Fruit fly (Drosophila melanogaster) whole organism, embryonic: ENCODE measurements around the gene mxt.
A peak's percentile ranks its signal among the peaks of the same experiment; 100 is the strongest.

Source experiments
- Antp ChIP-seq: fragments of 200-800 bp; sonication (Bioruptor generic); optimal IDR thresholded peaks from 3 replicates; lab custom pipeline; 2016; ENCODE audit warnings: missing biosample characterization, missing genetic modification characterization
- Blimp-1 ChIP-seq: fragments of 200-800 bp; sonication (Bioruptor generic); optimal IDR thresholded peaks from 3 replicates; lab custom pipeline; 2018; ENCODE audit warnings: missing biosample characterization, missing genetic modification characterization, mild to moderate bottlenecking, moderate library complexity, missing genetic modification reagents
- CG10543 ChIP-seq: fragments of 200-800 bp; sonication (Bioruptor generic); optimal IDR thresholded peaks from 3 replicates; lab custom pipeline; 2017; ENCODE audit warnings: missing biosample characterization, mild to moderate bottlenecking, missing genetic modification characterization, moderate library complexity
- CG1233 ChIP-seq: fragments of 200-800 bp; sonication (Bioruptor generic); optimal IDR thresholded peaks from 4 replicates; lab custom pipeline; 2018; ENCODE audit warnings: missing biosample characterization, mild to moderate bottlenecking, missing genetic modification characterization
- CG15696 ChIP-seq: fragments of 200-800 bp; sonication (Bioruptor generic); optimal IDR thresholded peaks from 2 replicates; lab custom pipeline; 2019; ENCODE audit warnings: missing biosample characterization, mild to moderate bottlenecking, missing genetic modification characterization, moderate library complexity
- CG17328 ChIP-seq: fragments of 200-800 bp; sonication (Bioruptor generic); IDR thresholded peaks from 2 replicates; pipeline ENCODE4 v1.3.6; 2022; ENCODE audit warnings: missing biosample characterization, missing genetic modification characterization
- CG2199 ChIP-seq: fragments of 200-800 bp; sonication (Bioruptor generic); IDR thresholded peaks from 3 replicates; pipeline ENCODE4 v1.3.6; 2022; ENCODE audit warnings: missing biosample characterization, missing genetic modification characterization
- CG32532 ChIP-seq: fragments of 200-800 bp; sonication (Bioruptor generic); IDR thresholded peaks from 2 replicates; pipeline ENCODE4 v1.3.6; 2022; ENCODE audit warnings: missing biosample characterization, missing genetic modification characterization
- CG5180 ChIP-seq: fragments of 200-800 bp; sonication (Bioruptor generic); optimal IDR thresholded peaks from 3 replicates; lab custom pipeline; 2017; ENCODE audit warnings: missing biosample characterization, missing genetic modification characterization, mild to moderate bottlenecking, moderate library complexity, missing genetic modification reagents
- CG5953 ChIP-seq: fragments of 200-800 bp; sonication (Bioruptor generic); IDR thresholded peaks from 2 replicates; pipeline ENCODE4 v1.3.6; 2022; ENCODE audit warnings: missing biosample characterization, missing genetic modification characterization
- CG7556 ChIP-seq: fragments of 200-800 bp; sonication (Bioruptor generic); optimal IDR thresholded peaks from 2 replicates; lab custom pipeline; 2017; ENCODE audit warnings: missing biosample characterization, mild to moderate bottlenecking, missing genetic modification characterization
- CG7987 ChIP-seq: fragments of 200-800 bp; sonication (Bioruptor generic); optimal IDR thresholded peaks from 2 replicates; lab custom pipeline; 2018; ENCODE audit warnings: missing biosample characterization, mild to moderate bottlenecking, missing genetic modification characterization, moderate library complexity
- CG8281 ChIP-seq: fragments of 200-800 bp; sonication (Bioruptor generic); optimal IDR thresholded peaks from 2 replicates; lab custom pipeline; 2018; ENCODE audit warnings: missing biosample characterization, mild to moderate bottlenecking, missing genetic modification characterization, moderate library complexity
- CTCF ChIP-seq: fragments of 200-800 bp; sonication (Bioruptor generic); optimal IDR thresholded peaks from 2 replicates; lab custom pipeline; 2017; ENCODE audit warnings: missing biosample characterization, mild to moderate bottlenecking, missing genetic modification characterization, moderate library complexity
- Dfd ChIP-seq, 2 experiments: fragments of >200 bp; optimal IDR thresholded peaks; 2 replicates each; lab custom pipeline; 2017; ENCODE audit warnings: missing biosample characterization in 2 of 2, missing genetic modification characterization in 2 of 2
- ERR ChIP-seq: fragments of 200-800 bp; sonication (Bioruptor generic); optimal IDR thresholded peaks from 2 replicates; lab custom pipeline; 2016; ENCODE audit warnings: missing biosample characterization, missing genetic modification characterization
- Ets65A ChIP-seq: fragments of 200-800 bp; sonication (Bioruptor generic); peaks from one replicate; lab custom pipeline; 2016; ENCODE audit warnings: missing biosample characterization, missing genetic modification characterization
- Fer1 ChIP-seq: fragments of 200-800 bp; sonication (Bioruptor generic); optimal IDR thresholded peaks from 2 replicates; lab custom pipeline; 2017; ENCODE audit warnings: missing biosample characterization, mild to moderate bottlenecking, missing genetic modification characterization
- Gsc ChIP-seq: fragments of 200-800 bp; sonication (Bioruptor generic); IDR thresholded peaks from 2 replicates; pipeline ENCODE4 v1.3.6; 2022; ENCODE audit warnings: missing biosample characterization, missing genetic modification characterization
- HmgD ChIP-seq: fragments of 200-800 bp; sonication (Bioruptor generic); optimal IDR thresholded peaks from 3 replicates; lab custom pipeline; 2016; ENCODE audit warnings: missing biosample characterization, missing genetic modification characterization
- Med ChIP-seq: fragments of 200-800 bp; sonication (Bioruptor generic); peaks from one replicate; lab custom pipeline; 2016; ENCODE audit warnings: missing biosample characterization, missing genetic modification characterization, mild to moderate bottlenecking, inconsistent platforms, moderate library complexity
- NK7.1 ChIP-seq: fragments of 200-800 bp; sonication (Bioruptor generic); optimal IDR thresholded peaks from 3 replicates; lab custom pipeline; 2016; ENCODE audit warnings: missing biosample characterization, missing genetic modification characterization
- Nf-YA ChIP-seq: fragments of 200-800 bp; sonication (Bioruptor generic); IDR thresholded peaks from 2 replicates; pipeline ENCODE4 v1.3.6; 2022; ENCODE audit warnings: missing biosample characterization, missing genetic modification characterization
- Pdp1 ChIP-seq, 2 experiments: fragments of 200-800 bp; sonication (Bioruptor generic); optimal IDR thresholded peaks; 3 replicates each; lab custom pipeline; 2016; ENCODE audit warnings: missing biosample characterization in 2 of 2, missing genetic modification characterization in 2 of 2, mild to moderate bottlenecking in 1 of 2, moderate library complexity in 1 of 2
- Sox102F ChIP-seq: fragments of 200-800 bp; sonication (Bioruptor generic); optimal IDR thresholded peaks from 2 replicates; lab custom pipeline; 2018; ENCODE audit warnings: missing biosample characterization, mild to moderate bottlenecking, missing genetic modification characterization, moderate library complexity
- abd-A ChIP-seq: fragments of 200-800 bp; sonication (Bioruptor generic); optimal IDR thresholded peaks from 3 replicates; lab custom pipeline; 2019; ENCODE audit warnings: missing biosample characterization, mild to moderate bottlenecking, missing genetic modification characterization, moderate library complexity
- amos ChIP-seq: fragments of 200-800 bp; sonication (Bioruptor generic); IDR thresholded peaks from 2 replicates; pipeline ENCODE4 v1.3.6; 2022; ENCODE audit warnings: missing biosample characterization, missing genetic modification characterization; ENCODE audit not compliant: partially characterized antibody
- bbx ChIP-seq: fragments of 200-800 bp; sonication (Bioruptor generic); IDR thresholded peaks from 2 replicates; pipeline ENCODE4 v1.3.6; 2022; ENCODE audit warnings: missing biosample characterization, missing genetic modification characterization; ENCODE audit not compliant: partially characterized antibody
- bcd ChIP-seq: fragments of 200-800 bp; sonication (Bioruptor generic); optimal IDR thresholded peaks from 2 replicates; lab custom pipeline; 2017; ENCODE audit warnings: missing biosample characterization, mild to moderate bottlenecking, missing genetic modification characterization
- chinmo ChIP-seq: fragments of 200-800 bp; sonication (Bioruptor generic); IDR thresholded peaks from 4 replicates; pipeline ENCODE4 v1.3.6; 2022; ENCODE audit warnings: missing biosample characterization, missing genetic modification characterization; ENCODE audit not compliant: partially characterized antibody
- cwo ChIP-seq: fragments of 200-800 bp; sonication (Bioruptor generic); optimal IDR thresholded peaks from 3 replicates; lab custom pipeline; 2017; ENCODE audit warnings: missing biosample characterization, missing genetic modification characterization, mild to moderate bottlenecking, moderate library complexity, missing genetic modification reagents
- ems ChIP-seq: fragments of 200-800 bp; sonication (Bioruptor generic); optimal IDR thresholded peaks from 3 replicates; lab custom pipeline; 2016; ENCODE audit warnings: missing biosample characterization, missing genetic modification characterization
- ewg ChIP-seq: fragments of 200-800 bp; sonication (Bioruptor generic); optimal IDR thresholded peaks from 3 replicates; lab custom pipeline; 2017; ENCODE audit warnings: mild to moderate bottlenecking, missing biosample characterization, missing genetic modification reagents, missing genetic modification characterization
- gro ChIP-seq: fragments of 200-800 bp; sonication (Bioruptor generic); optimal IDR thresholded peaks from 2 replicates; lab custom pipeline; 2016; ENCODE audit warnings: missing biosample characterization, missing genetic modification characterization
- hb ChIP-seq: fragments of 200-800 bp; sonication (Bioruptor generic); IDR thresholded peaks from 3 replicates; pipeline ENCODE4 v1.3.6; 2022; ENCODE audit warnings: missing biosample characterization, missing genetic modification characterization; ENCODE audit not compliant: partially characterized antibody
- kni ChIP-seq: fragments of 200-800 bp; sonication (Bioruptor generic); optimal IDR thresholded peaks from 3 replicates; lab custom pipeline; 2017; ENCODE audit warnings: mild to moderate bottlenecking, missing biosample characterization, missing genetic modification reagents, missing genetic modification characterization
- oc ChIP-seq: fragments of 200-800 bp; sonication (Bioruptor generic); optimal IDR thresholded peaks from 2 replicates; lab custom pipeline; 2018; ENCODE audit warnings: missing biosample characterization, mild to moderate bottlenecking, missing genetic modification characterization, moderate library complexity
- odd ChIP-seq: fragments of 200-800 bp; sonication (Bioruptor generic); optimal IDR thresholded peaks from 2 replicates; lab custom pipeline; 2017; ENCODE audit warnings: missing biosample characterization, mild to moderate bottlenecking, missing genetic modification characterization
- otp ChIP-seq: fragments of 200-800 bp; sonication (Bioruptor generic); IDR thresholded peaks from 3 replicates; pipeline ENCODE4, ENCODE4 v1.3.6; 2022; ENCODE audit warnings: missing biosample characterization, missing genetic modification characterization
- pan ChIP-seq, 4 experiments: fragments of >200 bp in 3 of 4; fragments of 200-800 bp in 1 of 4; sonication (Bioruptor generic) in 1 of 4; optimal IDR thresholded peaks in 3 of 4; IDR thresholded peaks in 1 of 4; 2 replicates each; pipeline versions ENCODE4 v1.3.6 to Lab custom; 2017 to 2022; ENCODE audit warnings: missing biosample characterization in 2 of 4, missing genetic modification characterization in 2 of 4, mixed read lengths in 1 of 4
- pb ChIP-seq: fragments of 200-800 bp; sonication (Bioruptor generic); optimal IDR thresholded peaks from 3 replicates; lab custom pipeline; 2016; ENCODE audit warnings: missing biosample characterization, missing genetic modification characterization
- pros ChIP-seq: fragments of 200-800 bp; sonication (Bioruptor generic); optimal IDR thresholded peaks from 3 replicates; lab custom pipeline; 2019; ENCODE audit warnings: missing biosample characterization, mild to moderate bottlenecking, missing genetic modification characterization, moderate library complexity
- sens ChIP-seq: fragments of 200-800 bp; sonication (Bioruptor generic); peaks from one replicate; lab custom pipeline; 2016; ENCODE audit warnings: missing biosample characterization, missing genetic modification characterization
- unpg ChIP-seq: fragments of 200-800 bp; sonication (Bioruptor generic); optimal IDR thresholded peaks from 3 replicates; lab custom pipeline; 2018; ENCODE audit warnings: missing biosample characterization, mild to moderate bottlenecking, missing genetic modification characterization, moderate library complexity
- vvl ChIP-seq: fragments of 200-800 bp; sonication (Bioruptor generic); IDR thresholded peaks from 2 replicates; pipeline ENCODE4 v1.3.6; 2022; ENCODE audit warnings: missing biosample characterization, missing genetic modification characterization
- z ChIP-seq: fragments of 200-800 bp; sonication (Bioruptor generic); IDR thresholded peaks from 3 replicates; pipeline ENCODE4 v1.3.6; 2022; ENCODE audit warnings: missing biosample characterization, missing genetic modification characterization
- zf30C ChIP-seq: fragments of 200-800 bp; sonication (Bioruptor generic); optimal IDR thresholded peaks from 3 replicates; lab custom pipeline; 2018; ENCODE audit warnings: missing biosample characterization, mild to moderate bottlenecking, missing genetic modification characterization

The mxt gene

dm6 chr2L:4813023-4813339, 34.1 kb downstream of the mxt start (continued):
- TF ChIP-seq hb (GFP tag; lab: Robert Waterston, UW) (0 out of 3 replicates have a peak, but pooled peaks have one; percentile 21), otp (GFP tag; lab: Robert Waterston, UW) (no peak), z (GFP tag; lab: Robert Waterston, UW) (0 out of 3 replicates have a peak, but pooled peaks have one; percentile 2), pan (optimal IDR thresholded peaks at IDR 0.05; lab: Kevin White, UChicago) (no peak), pan (GFP tag; optimal IDR thresholded peaks at IDR 0.05 in 1 of 2, IDR thresholded peaks at IDR 0.05 in 1 of 2) (no peak), CG5953 (GFP tag; lab: Robert Waterston, UW) (0 out of 2 replicates have a peak, but pooled peaks have one; percentile 30), gro (GFP tag; lab: Kevin White, UChicago) (no peak), CG17328 (GFP tag; lab: Robert Waterston, UW) (no peak), Ets65A (GFP tag; lab: Kevin White, UChicago) (peak; percentile 58), CG7556 (no peak), Blimp-1 (GFP tag; lab: Kevin White, UChicago) (peak; percentile 7), vvl (GFP tag; lab: Robert Waterston, UW) (peak; percentile 74), Dfd (GFP tag; optimal IDR thresholded peaks at IDR 0.05; lab: Kevin White, UChicago) (no peak), CG1233 (GFP tag; lab: Kevin White, UChicago) (peak; percentile 9), Fer1 (GFP tag; lab: Kevin White, UChicago) (no peak), ewg (GFP tag; lab: Kevin White, UChicago) (peak; percentile 38), cwo (GFP tag; lab: Kevin White, UChicago) (peak; percentile 6), ems (GFP tag; lab: Kevin White, UChicago) (no peak)

- TF ChIP-seq abd-A (tag; lab: Kevin White, UChicago): peak; percentile 62
- no peak for TF ChIP-seq pb
- peak; percentile 38 for TF ChIP-seq CG10543 (GFP tag; lab: Kevin White, UChicago)
- no peak for TF ChIP-seq Antp (GFP tag; lab: Kevin White, UChicago)
- TF ChIP-seq unpg (GFP tag; lab: Kevin White, UChicago): no peak
- peak; percentile 41; the same call in 1 of the 2 replicates for TF ChIP-seq CG32532 (GFP tag; lab: Robert Waterston, UW)
- TF ChIP-seq CG5180 (GFP tag; lab: Kevin White, UChicago): no peak
- 0 out of 4 replicates have a peak, but pooled peaks have one; percentile 24 for TF ChIP-seq chinmo (GFP tag; lab: Robert Waterston, UW)
- peak; percentile 56 for TF ChIP-seq pros (GFP tag; lab: Kevin White, UChicago)
- TF ChIP-seq oc: peak; percentile 20
- TF ChIP-seq bbx (GFP tag; lab: Robert Waterston, UW): 0 out of 2 replicates have a peak, but pooled peaks have one; percentile 8
- TF ChIP-seq CG8281 (tag; lab: Kevin White, UChicago): no peak
- no peak for TF ChIP-seq CG7987 (GFP tag; lab: Kevin White, UChicago)
- TF ChIP-seq z (GFP tag; lab: Robert Waterston, UW): peak; percentile 77; the same call in 2 of the 3 replicates
- TF ChIP-seq HmgD (GFP tag; lab: Kevin White, UChicago): no peak
- TF ChIP-seq odd (GFP tag; lab: Kevin White, UChicago): no peak
- TF ChIP-seq CG15696: no peak
- no peak for TF ChIP-seq Gsc (GFP tag; lab: Robert Waterston, UW)
- peak; percentile 57 for TF ChIP-seq sens (GFP tag; lab: Kevin White, UChicago)
- TF ChIP-seq amos (GFP tag; lab: Robert Waterston, UW): peak; percentile 25; the same call in 1 of the 2 replicates
- TF ChIP-seq ERR (GFP tag; lab: Kevin White, UChicago): no peak
- 0 out of 2 replicates have a peak, but pooled peaks have one; percentile 49 for TF ChIP-seq Nf-YA (GFP tag; lab: Robert Waterston, UW)
- peak; percentile 14 for TF ChIP-seq CTCF
- peak; percentile 63 for TF ChIP-seq kni (GFP tag; lab: Kevin White, UChicago)
- 0 out of 3 replicates have a peak, but pooled peaks have one; percentile 9 for TF ChIP-seq CG2199 (GFP tag; lab: Robert Waterston, UW)
- no peak for TF ChIP-seq Sox102F (GFP tag; lab: Kevin White, UChicago)
- TF ChIP-seq Pdp1 (GFP tag; optimal IDR thresholded peaks at IDR 0.05; lab: Kevin White, UChicago): peak in 1 of 2 experiments; percentile 35
- no peak for TF ChIP-seq NK7.1 (GFP tag; lab: Kevin White, UChicago)
- TF ChIP-seq zf30C (GFP tag; lab: Kevin White, UChicago): peak; percentile 97
- no peak for TF ChIP-seq cwo (GFP tag; lab: Kevin White, UChicago)
- TF ChIP-seq Med (GFP tag; lab: Kevin White, UChicago): peak; percentile 5
- no peak for TF ChIP-seq bcd (GFP tag; lab: Kevin White, UChicago)
Measured at dm6 chr2L:4812261-4813022, 34.7 kb downstream of the mxt start, which contains the start of gene CG15629. Gene CG15629, plus strand, starts transcription at chr2L:4813009.
